Worm (Caenorhabditis elegans): ENCODE data around the gene lips-8.
A peak's percentile ranks its signal among the peaks of the same experiment; 100 is the strongest.

Gene lips-8

DNA sequence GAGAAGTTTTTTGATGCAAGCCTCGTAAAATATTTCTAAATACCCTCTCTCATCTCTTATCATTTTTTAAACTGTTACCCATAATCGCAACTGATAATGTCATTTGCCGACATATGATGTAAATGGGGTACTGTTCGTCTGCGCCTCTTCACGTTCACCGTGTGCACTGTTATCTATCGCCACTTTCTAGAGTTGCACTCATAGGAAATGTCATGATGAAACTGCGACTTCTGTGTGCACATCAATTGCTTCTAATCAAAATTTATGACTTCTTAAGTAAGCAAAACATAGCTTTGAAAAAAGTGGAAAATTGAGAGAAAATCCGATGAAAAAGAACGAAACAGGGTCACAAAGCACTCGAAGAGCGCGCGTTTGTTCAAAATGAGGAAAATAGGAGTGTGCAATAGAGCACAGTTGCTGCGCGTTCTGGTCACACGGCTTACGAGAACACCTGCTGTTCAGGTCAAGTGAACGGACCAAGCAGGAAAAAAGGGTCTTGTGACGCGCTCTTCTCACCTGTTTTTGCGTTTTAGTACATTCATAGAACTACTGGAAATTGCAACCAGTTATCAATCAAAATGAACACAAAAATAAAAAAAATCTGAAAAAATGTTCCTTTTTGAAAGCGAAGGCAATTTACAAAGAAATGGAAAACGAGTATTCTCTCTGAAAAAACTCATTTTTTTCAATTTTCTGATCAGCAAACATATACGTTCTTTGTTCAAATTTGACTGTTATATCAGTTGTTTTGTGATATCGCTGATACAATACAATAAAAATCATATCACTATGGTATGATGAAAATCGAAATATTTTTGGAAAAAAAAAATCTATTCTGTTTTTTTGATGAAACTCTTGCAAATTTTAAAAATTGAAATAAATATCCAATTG, 48.4 kb downstream of the lips-8 start (continued):
- no peak for TF ChIP-seq ama-1 (optimal IDR thresholded peaks at IDR 0.05)
- peak; percentile 11 to 93 for TF ChIP-seq unc-62 (GFP tag; optimal IDR thresholded peaks at IDR 0.05 in 1 of 2)
- no peak for TF ChIP-seq unc-62 (tag; optimal IDR thresholded peaks at IDR 0.05)
- TF ChIP-seq jun-1 (tag; optimal IDR thresholded peaks at IDR 0.05): no peak
- TF ChIP-seq ceh-20 (GFP tag; IDR thresholded peaks at IDR 0.05): no peak
- no peak for TF ChIP-seq Y48G9A.11 (GFP tag; IDR thresholded peaks at IDR 0.05)
- no peak for TF ChIP-seq madf-5 (GFP tag; IDR thresholded peaks at IDR 0.05)
- no peak for TF ChIP-seq lin-15B (tag; optimal IDR thresholded peaks at IDR 0.05)
- no peak for TF ChIP-seq Y105C5A.15 (GFP tag; IDR thresholded peaks at IDR 0.05)
- no peak for TF ChIP-seq Y75B8A.6 (GFP tag; IDR thresholded peaks at IDR 0.05)
- TF ChIP-seq vab-7 (GFP tag; IDR thresholded peaks at IDR 0.05): no peak
- no peak for TF ChIP-seq tag-97 (GFP tag; IDR thresholded peaks at IDR 0.05)
- no peak for TF ChIP-seq nhr-41 (GFP tag; IDR thresholded peaks at IDR 0.05)
- peak; percentile 78 for TF ChIP-seq nhr-28 (tag; optimal IDR thresholded peaks at IDR 0.05)
- no peak for TF ChIP-seq D1046.2 (GFP tag; IDR thresholded peaks at IDR 0.05)
- TF ChIP-seq spr-1 (tag; optimal IDR thresholded peaks at IDR 0.05): no peak
- TF ChIP-seq attf-4 (tag; optimal IDR thresholded peaks at IDR 0.05): no peak
- TF ChIP-seq daf-16 (GFP tag; optimal IDR thresholded peaks at IDR 0.05): peak in 1 of 2 experiments; percentile 25
- TF ChIP-seq daf-16 (tag; optimal IDR thresholded peaks at IDR 0.05): peak; percentile 75
- no peak for TF ChIP-seq fos-1 (tag; optimal IDR thresholded peaks at IDR 0.05)
- TF ChIP-seq zag-1 (tag; optimal IDR thresholded peaks at IDR 0.05): no peak
- no peak for TF ChIP-seq lim-7 (GFP tag; IDR thresholded peaks at IDR 0.05)
- TF ChIP-seq nhr-6 (tag; optimal IDR thresholded peaks at IDR 0.05): no peak
- TF ChIP-seq tra-1 (GFP tag; IDR thresholded peaks at IDR 0.05): 0 out of 2 replicates have a peak, but pooled peaks have one; percentile 57
- no peak for TF ChIP-seq arid-1 (GFP tag; conservative IDR thresholded peaks at IDR 0.05)
- no peak for TF ChIP-seq gei-8 (GFP tag; optimal IDR thresholded peaks at IDR 0.05)
- TF ChIP-seq mxl-2 (GFP tag; conservative IDR thresholded peaks at IDR 0.05): no peak
- TF ChIP-seq rbr-2 (tag; optimal IDR thresholded peaks at IDR 0.05): no peak
- no peak for TF ChIP-seq fkh-10 (GFP tag; optimal IDR thresholded peaks at IDR 0.05)
- no peak for TF ChIP-seq nhr-237 (tag; optimal IDR thresholded peaks at IDR 0.05)
- TF ChIP-seq mes-2 (tag; optimal IDR thresholded peaks at IDR 0.05; ENCODE audit: poor library complexity, severe bottlenecking): peak; percentile 30
- no peak for TF ChIP-seq ceh-82 (tag; optimal IDR thresholded peaks at IDR 0.05)
- peak; percentile 70 for TF ChIP-seq lin-38 (GFP tag; IDR thresholded peaks at IDR 0.05)
- no peak for TF ChIP-seq zip-11 (GFP tag; IDR thresholded peaks at IDR 0.05)
- TF ChIP-seq saeg-2 (GFP tag; IDR thresholded peaks at IDR 0.05): no peak
- TF ChIP-seq zfp-2 (tag; optimal IDR thresholded peaks at IDR 0.05): no peak
- no peak for TF ChIP-seq Y5F2A.4 (GFP tag; optimal IDR thresholded peaks at IDR 0.05)
- no peak for TF ChIP-seq nhr-76 (tag; optimal IDR thresholded peaks at IDR 0.05)
- no peak for TF ChIP-seq unc-130 (GFP tag; optimal IDR thresholded peaks at IDR 0.05)
- TF ChIP-seq cey-2 (tag; optimal IDR thresholded peaks at IDR 0.05; ENCODE audit: borderline replicate concordance, insufficient read depth): no peak
- peak; percentile 84 for TF ChIP-seq dve-1 (tag; optimal IDR thresholded peaks at IDR 0.05; ENCODE audit: insufficient read depth)
- TF ChIP-seq dpl-1 (GFP tag; optimal IDR thresholded peaks at IDR 0.05): no peak
- TF ChIP-seq madf-9 (GFP tag; conservative IDR thresholded peaks at IDR 0.05): peak; percentile 30; the same call in 1 of the 2 replicates
- no peak for TF ChIP-seq zip-2 (tag; optimal IDR thresholded peaks at IDR 0.05)
- TF ChIP-seq nhr-11 (tag; optimal IDR thresholded peaks at IDR 0.05): no peak
- no peak for TF ChIP-seq R02D3.7 (tag; optimal IDR thresholded peaks at IDR 0.05)
- no peak for TF ChIP-seq ZK546.5 (tag; optimal IDR thresholded peaks at IDR 0.05)
- TF ChIP-seq dmd-8 (GFP tag; IDR thresholded peaks at IDR 0.05): no peak
- peak; percentile 31 for TF ChIP-seq mep-1 (tag; optimal IDR thresholded peaks at IDR 0.05)
- peak; percentile 86 for TF ChIP-seq dmd-6 (GFP tag; IDR thresholded peaks at IDR 0.05)
- no peak for TF ChIP-seq lin-39 (tag; optimal IDR thresholded peaks at IDR 0.05)

Measured in whole organism, L4 larva.